Worm (Caenorhabditis elegans) whole organism, young adult: ENCODE data around the gene srsx-31.
"Not testable (repeated sequence)": the region's sequence is repeated elsewhere in the genome, so short reads cannot be mapped to it uniquely, and the experiment has no call there.

ENCODE experiments used
- F10E7.11 ChIP-seq: sonication (generic microtip); optimal IDR thresholded peaks from 2 replicates; lab custom pipeline; 2017; ENCODE audit warnings: mild to moderate bottlenecking, missing genetic modification characterization, moderate library complexity, missing compliant biosample characterization
- bed-1 ChIP-seq: fragments of 200-800 bp; sonication (Bioruptor generic); IDR thresholded peaks from 2 replicates; pipeline ENCODE4 v1.3.6; 2022; ENCODE audit warnings: missing genetic modification reagents, missing genetic modification characterization, missing compliant biosample characterization
- lin-54 ChIP-seq: fragments of 200-800 bp; sonication (Bioruptor generic); optimal IDR thresholded peaks from 2 replicates; lab custom pipeline; 2018; ENCODE audit warnings: mild to moderate bottlenecking, missing genetic modification characterization, missing compliant biosample characterization
- lir-1 ChIP-seq: fragments of 200-800 bp; sonication (Bioruptor generic); conservative IDR thresholded peaks from 2 replicates; pipeline ENCODE4 v1.3.6; 2022; ENCODE audit warnings: missing genetic modification reagents, missing genetic modification characterization, missing compliant biosample characterization
- somi-1 ChIP-seq: fragments of 200-800 bp; sonication (Bioruptor generic); optimal IDR thresholded peaks from 2 replicates; lab custom pipeline; 2018; ENCODE audit warnings: mild to moderate bottlenecking, missing genetic modification characterization, missing compliant biosample characterization
- ztf-6 ChIP-seq: fragments of 200-800 bp; sonication (Bioruptor generic); IDR thresholded peaks from 2 replicates; pipeline ENCODE4 v1.3.6; 2022; ENCODE audit warnings: missing genetic modification reagents, missing genetic modification characterization, missing compliant biosample characterization

- not testable (repeated sequence) for TF ChIP-seq lin-54 (GFP tag; lab: Kevin White, UChicago); ztf-6; somi-1 (GFP tag; lab: Kevin White, UChicago); F10E7.11; lir-1; bed-1 (GFP tag; lab: Robert Waterston, UW)
Observed at ce11 chrV:11286114-11286513, 31.2 kb upstream of the srsx-31 start, which contains the start of gene C03E10.3.
